Fruit fly (Drosophila melanogaster): ENCODE data around the gene MED25.

dm6 chr3R:19985376-19985775 is 23.4 kb upstream of the MED25 start:
- no peak for TF ChIP-seq psq (optimal IDR thresholded peaks at IDR 0.05)
- TF ChIP-seq pan (optimal IDR thresholded peaks at IDR 0.05) = no peak
- TF ChIP-seq usp (GFP tag; optimal IDR thresholded peaks at IDR 0.05) = no peak
- TF ChIP-seq Dll (optimal IDR thresholded peaks at IDR 0.05) = no peak
